Worm (Caenorhabditis elegans): Measurements from ENCODE around the gene hot-4.

hot-4 gene

DNA sequence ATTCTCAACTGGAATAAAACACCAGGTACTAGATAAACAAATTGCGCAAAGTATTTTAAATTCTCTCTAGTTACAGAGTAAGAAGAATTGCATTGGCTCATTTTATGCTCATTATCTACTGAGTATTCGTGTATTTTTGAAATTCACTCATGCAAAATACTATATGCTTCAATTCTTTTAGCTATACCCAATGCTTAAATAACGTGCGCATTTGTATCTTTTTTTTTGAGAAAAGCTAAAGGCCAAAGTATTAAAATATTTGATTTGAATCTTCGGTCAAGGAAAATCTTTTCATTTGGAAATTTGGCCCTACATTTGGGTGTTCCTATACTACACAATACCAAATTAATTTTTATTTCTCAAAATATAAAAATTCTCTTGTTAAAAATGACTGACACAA, 44.8 kb downstream of the hot-4 start, which contains the start of gene srg-4:
srg-4 (minus strand) TSS at position 101 of the 400 bp plus-strand sequence.
- TF ChIP-seq ztf-11 (tag; optimal IDR thresholded peaks at IDR 0.05) (no peak), blmp-1 (tag; optimal IDR thresholded peaks at IDR 0.05) (no peak), flh-1 (GFP tag; optimal IDR thresholded peaks at IDR 0.05) (no peak), tbx-8 (GFP tag; optimal IDR thresholded peaks at IDR 0.05) (no peak), mep-1 (tag; optimal IDR thresholded peaks at IDR 0.05) (no peak), hlh-1 (tag; optimal IDR thresholded peaks at IDR 0.05) (no peak), drap-1 (GFP tag; optimal IDR thresholded peaks at IDR 0.05) (no peak), mls-2 (tag; optimal IDR thresholded peaks at IDR 0.05) (no peak)

DNA sequence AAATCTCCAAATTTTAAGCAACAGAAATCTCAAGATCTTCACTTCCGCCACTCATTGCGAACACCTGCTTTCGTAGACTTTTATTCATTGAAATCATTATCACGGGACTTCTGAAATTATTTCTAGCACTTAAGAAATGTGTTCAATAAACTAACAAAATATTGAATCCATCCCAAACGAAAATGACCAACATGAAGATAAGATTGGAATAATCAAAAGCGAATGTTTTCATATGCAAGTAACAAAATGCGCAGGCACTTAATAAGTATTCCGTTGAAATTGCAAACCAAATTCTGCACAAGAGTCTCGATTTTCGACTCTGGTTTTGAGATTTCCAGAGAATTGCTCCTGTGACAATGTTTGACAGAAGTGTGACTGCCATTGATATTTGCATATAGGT, 47.2 kb downstream of the hot-4 start, which contains the start of gene srg-5:
srg-5 (minus strand) TSS at position 101 of the 400 bp plus-strand sequence.
- TF ChIP-seq elt-3 (tag; optimal IDR thresholded peaks at IDR 0.05) (no peak), M03D4.4 (tag; optimal IDR thresholded peaks at IDR 0.05) (no peak), nhr-12 (tag; optimal IDR thresholded peaks at IDR 0.05) (no peak), lin-13 (tag; optimal IDR thresholded peaks at IDR 0.05) (no peak), cnd-1 (tag; optimal IDR thresholded peaks at IDR 0.05) (no peak), elt-1 (tag; optimal IDR thresholded peaks at IDR 0.05; ENCODE audit: borderline replicate concordance, insufficient read depth) (no peak), unc-39 (tag; optimal IDR thresholded peaks at IDR 0.05) (no peak), snpc-4 (tag; optimal IDR thresholded peaks at IDR 0.05) (no peak), blmp-1 (tag; optimal IDR thresholded peaks at IDR 0.05) (no peak), nhr-2 (tag; optimal IDR thresholded peaks at IDR 0.05) (no peak), hlh-1 (tag; optimal IDR thresholded peaks at IDR 0.05) (no peak), nhr-237 (tag; optimal IDR thresholded peaks at IDR 0.05) (no peak), mab-5 (tag; optimal IDR thresholded peaks at IDR 0.05) (no peak), flh-1 (GFP tag; optimal IDR thresholded peaks at IDR 0.05) (no peak), ztf-11 (tag; optimal IDR thresholded peaks at IDR 0.05) (no peak), mls-2 (tag; optimal IDR thresholded peaks at IDR 0.05) (no peak), nhr-76 (tag; optimal IDR thresholded peaks at IDR 0.05) (no peak), lsy-2 (tag; optimal IDR thresholded peaks at IDR 0.05) (no peak)

DNA sequence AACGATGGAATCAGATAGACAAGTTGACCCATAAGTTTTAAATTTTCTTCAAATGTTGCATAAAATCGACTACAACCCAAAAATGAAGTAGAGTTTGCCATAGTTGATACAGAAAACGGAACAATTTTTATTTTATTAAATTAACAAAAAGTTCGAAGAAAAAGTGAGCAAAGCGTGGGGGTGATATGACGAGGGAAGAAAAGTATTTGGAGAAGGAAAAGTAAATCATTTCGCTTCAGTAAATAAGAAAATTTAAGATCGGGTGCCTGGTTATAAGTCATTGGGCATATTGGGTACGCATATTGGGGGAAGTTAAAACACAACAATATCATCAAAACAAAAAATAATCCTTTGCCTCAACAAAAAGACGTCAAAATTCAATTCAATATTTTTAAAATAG, 48.7 kb downstream of the hot-4 start, which contains the start of gene srg-6:
srg-6 (minus strand) TSS at position 101 of the 400 bp plus-strand sequence.
- TF ChIP-seq tbx-8 (GFP tag; optimal IDR thresholded peaks at IDR 0.05) (no peak), unc-39 (tag; optimal IDR thresholded peaks at IDR 0.05) (no peak), nhr-12 (tag; optimal IDR thresholded peaks at IDR 0.05) (no peak), zip-8 (tag; optimal IDR thresholded peaks at IDR 0.05) (no peak), sem-2 (GFP tag; optimal IDR thresholded peaks at IDR 0.05) (no peak), flh-1 (GFP tag; optimal IDR thresholded peaks at IDR 0.05) (no peak), bed-3 (GFP tag; optimal IDR thresholded peaks at IDR 0.05) (no peak), sptf-1 (tag; optimal IDR thresholded peaks at IDR 0.05) (no peak), nhr-28 (tag; optimal IDR thresholded peaks at IDR 0.05) (no peak), ceh-83 (GFP tag; optimal IDR thresholded peaks at IDR 0.05) (no peak), blmp-1 (tag; optimal IDR thresholded peaks at IDR 0.05) (no peak), mep-1 (tag; optimal IDR thresholded peaks at IDR 0.05) (no peak), ceh-43 (GFP tag; optimal IDR thresholded peaks at IDR 0.05) (no peak), unc-62 (GFP tag; optimal IDR thresholded peaks at IDR 0.05) (no peak), snpc-4 (tag; optimal IDR thresholded peaks at IDR 0.05) (no peak), ham-2 (GFP tag; optimal IDR thresholded peaks at IDR 0.05) (no peak), drap-1 (GFP tag; optimal IDR thresholded peaks at IDR 0.05) (no peak), elt-1 (tag; optimal IDR thresholded peaks at IDR 0.05; ENCODE audit: borderline replicate concordance, insufficient read depth) (no peak), ces-1 (GFP tag; optimal IDR thresholded peaks at IDR 0.05) (no peak)

DNA sequence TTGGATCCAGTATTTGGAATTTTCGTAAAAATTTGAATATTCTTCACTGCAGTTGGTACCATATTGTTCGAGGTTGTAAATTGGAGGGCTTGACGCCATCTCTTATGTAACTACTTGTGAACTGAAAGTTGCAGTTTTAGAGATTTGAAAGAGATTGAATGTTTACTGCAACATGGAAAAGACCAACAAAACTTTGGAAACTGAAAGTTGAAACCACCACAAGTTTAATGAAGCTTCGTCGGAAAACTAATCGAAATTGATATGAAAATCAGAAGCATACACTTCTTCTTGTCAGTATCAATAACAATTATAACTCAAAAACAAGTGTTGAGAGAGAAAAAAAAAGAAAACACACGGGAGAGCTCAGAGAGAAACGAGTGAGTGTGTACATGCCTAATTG, 50.8 kb downstream of the hot-4 start, which contains the start of gene srg-7:
srg-7 (minus strand) TSS at position 101 of the 400 bp plus-strand sequence.
- TF ChIP-seq mep-1 (tag; optimal IDR thresholded peaks at IDR 0.05) (no peak), snpc-4 (tag; optimal IDR thresholded peaks at IDR 0.05) (no peak), elt-3 (tag; optimal IDR thresholded peaks at IDR 0.05) (no peak), bed-3 (GFP tag; optimal IDR thresholded peaks at IDR 0.05) (no peak), ham-2 (GFP tag; optimal IDR thresholded peaks at IDR 0.05) (no peak), lsy-2 (tag; optimal IDR thresholded peaks at IDR 0.05) (no peak), sptf-1 (tag; optimal IDR thresholded peaks at IDR 0.05) (no peak), nhr-12 (tag; optimal IDR thresholded peaks at IDR 0.05) (no peak), blmp-1 (tag; optimal IDR thresholded peaks at IDR 0.05) (no peak), ces-1 (GFP tag; optimal IDR thresholded peaks at IDR 0.05) (no peak), lin-32 (GFP tag; optimal IDR thresholded peaks at IDR 0.05) (no peak), ceh-83 (GFP tag; optimal IDR thresholded peaks at IDR 0.05) (no peak), M03D4.4 (tag; optimal IDR thresholded peaks at IDR 0.05) (no peak), mls-2 (tag; optimal IDR thresholded peaks at IDR 0.05) (no peak), ceh-39 (tag; optimal IDR thresholded peaks at IDR 0.05) (no peak), unc-62 (GFP tag; optimal IDR thresholded peaks at IDR 0.05) (no peak), nhr-2 (tag; optimal IDR thresholded peaks at IDR 0.05) (no peak), nhr-76 (tag; optimal IDR thresholded peaks at IDR 0.05) (no peak), drap-1 (GFP tag; optimal IDR thresholded peaks at IDR 0.05) (no peak)
